Worm (Caenorhabditis elegans) whole organism, midembryonic: ENCODE data around the gene gana-1.

Source experiments
- T22C8.4 ChIP-seq: fragments of 200-800 bp; sonication (Bioruptor generic); IDR thresholded peaks from 2 replicates; pipeline ENCODE4 v1.3.6; 2022; ENCODE audit warnings: missing genetic modification characterization, missing compliant biosample characterization
- cog-1 ChIP-seq: sonication (generic microtip); optimal IDR thresholded peaks from 2 replicates; lab custom pipeline; 2016; ENCODE audit warnings: missing genetic modification characterization, missing compliant biosample characterization
- flt-1 ChIP-seq: fragments of 200-800 bp; sonication (Bioruptor generic); IDR thresholded peaks from 2 replicates; pipeline ENCODE4 v1.3.6; 2022; ENCODE audit warnings: missing genetic modification characterization, missing compliant biosample characterization
- klf-2 ChIP-seq: fragments of 200-800 bp; sonication (Bioruptor generic); conservative IDR thresholded peaks from 2 replicates; pipeline ENCODE4 v1.3.6; 2022; ENCODE audit warnings: missing genetic modification reagents, missing genetic modification characterization, missing compliant biosample characterization
- med-1 ChIP-seq: sonication (generic microtip); optimal IDR thresholded peaks from 2 replicates; lab custom pipeline; 2017; ENCODE audit warnings: missing genetic modification characterization, mild to moderate bottlenecking, missing compliant biosample characterization, antibody characterized with exemption, missing genetic modification reagents; ENCODE audit not compliant: insufficient read depth
- tab-1 ChIP-seq: fragments of 200-800 bp; sonication (Bioruptor generic); IDR thresholded peaks from 2 replicates; pipeline ENCODE4 v1.3.6; 2022; ENCODE audit warnings: missing genetic modification characterization, missing compliant biosample characterization
- ztf-29 ChIP-seq: fragments of 200-800 bp; sonication (Bioruptor generic); IDR thresholded peaks from 2 replicates; pipeline ENCODE4 v1.3.6; 2022; ENCODE audit warnings: missing genetic modification reagents, missing genetic modification characterization, missing compliant biosample characterization

ce11 chrV:12071483-12071882, 15.6 kb upstream of the gana-1 start:
- no peak for TF ChIP-seq T22C8.4 (GFP tag; lab: Robert Waterston, UW)
- TF ChIP-seq ztf-29 (GFP tag; lab: Robert Waterston, UW): no peak
- no peak for TF ChIP-seq klf-2 (GFP tag; lab: Robert Waterston, UW)
- TF ChIP-seq tab-1 (GFP tag; lab: Robert Waterston, UW): no peak
- no peak for TF ChIP-seq med-1
- TF ChIP-seq flt-1 (GFP tag; lab: Robert Waterston, UW): no peak
- TF ChIP-seq cog-1 (tag; lab: Kevin White, UChicago): no peak
